Fruit fly (Drosophila melanogaster) whole organism, embryonic: ENCODE data around the gene Mfe2.

Experiments
- Aef1 ChIP-seq: fragments of 200-800 bp; sonication (Bioruptor generic); IDR thresholded peaks from 3 replicates; pipeline ENCODE4 v1.3.6; 2022; ENCODE audit warnings: missing biosample characterization, missing genetic modification characterization
- BEAF-32 ChIP-seq: fragments of 200-800 bp; sonication (Bioruptor generic); optimal IDR thresholded peaks from 3 replicates; lab custom pipeline; 2017; ENCODE audit warnings: missing biosample characterization, missing genetic modification characterization, mild to moderate bottlenecking, moderate library complexity, missing genetic modification reagents
- Bdp1 ChIP-seq: fragments of 200-800 bp; sonication (Bioruptor generic); optimal IDR thresholded peaks from 3 replicates; lab custom pipeline; 2016; ENCODE audit warnings: missing biosample characterization, missing genetic modification characterization
- Bgb ChIP-seq: fragments of 200-800 bp; sonication (Bioruptor generic); IDR thresholded peaks from 2 replicates; pipeline ENCODE4 v1.3.6; 2022; ENCODE audit warnings: missing biosample characterization, missing genetic modification characterization; ENCODE audit not compliant: partially characterized antibody
- CG12769 ChIP-seq: fragments of 200-800 bp; sonication (Bioruptor generic); optimal IDR thresholded peaks from 2 replicates; lab custom pipeline; 2019; ENCODE audit warnings: missing biosample characterization, mild to moderate bottlenecking, missing genetic modification characterization, moderate library complexity
- CG13287 ChIP-seq: fragments of 200-800 bp; sonication (Bioruptor generic); IDR thresholded peaks from 2 replicates; pipeline ENCODE4 v1.3.6; 2022; ENCODE audit warnings: missing biosample characterization, missing genetic modification characterization; ENCODE audit not compliant: partially characterized antibody
- CG17328 ChIP-seq: fragments of 200-800 bp; sonication (Bioruptor generic); IDR thresholded peaks from 2 replicates; pipeline ENCODE4 v1.3.6; 2022; ENCODE audit warnings: missing biosample characterization, missing genetic modification characterization
- CG18599 ChIP-seq: fragments of 200-800 bp; sonication (Bioruptor generic); optimal IDR thresholded peaks from 3 replicates; lab custom pipeline; 2017; ENCODE audit warnings: missing biosample characterization, missing genetic modification characterization, mild to moderate bottlenecking, moderate library complexity, missing genetic modification reagents
- CG18619 ChIP-seq: fragments of 200-800 bp; sonication (Bioruptor generic); optimal IDR thresholded peaks from 3 replicates; lab custom pipeline; 2017; ENCODE audit warnings: missing biosample characterization, mild to moderate bottlenecking, missing genetic modification characterization
- CG2116 ChIP-seq: fragments of 200-800 bp; sonication (Bioruptor generic); optimal IDR thresholded peaks from 3 replicates; lab custom pipeline; 2018; ENCODE audit warnings: missing biosample characterization, mild to moderate bottlenecking, missing genetic modification characterization
- CG42726 ChIP-seq: fragments of 200-800 bp; sonication (Bioruptor generic); IDR thresholded peaks from 2 replicates; pipeline ENCODE4 v1.3.6; 2022; ENCODE audit warnings: missing biosample characterization, missing genetic modification characterization; ENCODE audit not compliant: partially characterized antibody
- CG4617 ChIP-seq: fragments of 200-800 bp; sonication (Bioruptor generic); optimal IDR thresholded peaks from 3 replicates; lab custom pipeline; 2016; ENCODE audit warnings: missing biosample characterization, missing genetic modification characterization, borderline replicate concordance
- CG5245 ChIP-seq: fragments of 200-800 bp; sonication (Bioruptor generic); optimal IDR thresholded peaks from 3 replicates; lab custom pipeline; 2016; ENCODE audit warnings: missing biosample characterization, missing genetic modification characterization
- CG6765 ChIP-seq: fragments of 200-800 bp; sonication (Bioruptor generic); optimal IDR thresholded peaks from 3 replicates; lab custom pipeline; 2017; ENCODE audit warnings: missing biosample characterization, mild to moderate bottlenecking, missing genetic modification characterization
- CG7745 ChIP-seq: fragments of 200-800 bp; sonication (Bioruptor generic); optimal IDR thresholded peaks from 2 replicates; lab custom pipeline; 2018; ENCODE audit warnings: missing biosample characterization, mild to moderate bottlenecking, missing genetic modification characterization, moderate library complexity
- CG7928 ChIP-seq: fragments of 200-800 bp; sonication (Bioruptor generic); optimal IDR thresholded peaks from 2 replicates; lab custom pipeline; 2017; ENCODE audit warnings: missing biosample characterization, mild to moderate bottlenecking, missing genetic modification characterization
- CG9817 ChIP-seq: fragments of 200-800 bp; sonication (Bioruptor generic); optimal IDR thresholded peaks from 2 replicates; lab custom pipeline; 2018; ENCODE audit warnings: missing biosample characterization, mild to moderate bottlenecking, missing genetic modification characterization, moderate library complexity
- CTCF ChIP-seq: fragments of 200-800 bp; sonication (Bioruptor generic); optimal IDR thresholded peaks from 2 replicates; lab custom pipeline; 2017; ENCODE audit warnings: missing biosample characterization, mild to moderate bottlenecking, missing genetic modification characterization, moderate library complexity
- CoRest ChIP-seq: fragments of 200-800 bp; sonication (Bioruptor generic); optimal IDR thresholded peaks from 3 replicates; lab custom pipeline; 2018; ENCODE audit warnings: missing biosample characterization, mild to moderate bottlenecking, missing genetic modification characterization, moderate library complexity
- Dll ChIP-seq: fragments of 200-800 bp; sonication (Bioruptor generic); IDR thresholded peaks from 4 replicates; pipeline ENCODE4 v1.3.6; 2022; ENCODE audit warnings: missing biosample characterization, missing genetic modification characterization; ENCODE audit not compliant: partially characterized antibody
- Dp ChIP-seq: fragments of 200-800 bp; sonication (Bioruptor generic); optimal IDR thresholded peaks from 2 replicates; lab custom pipeline; 2018; ENCODE audit warnings: missing biosample characterization, mild to moderate bottlenecking, missing genetic modification characterization, moderate library complexity
- E2f2 ChIP-seq: fragments of 200-800 bp; sonication (Bioruptor generic); IDR thresholded peaks from 2 replicates; pipeline ENCODE4 v1.3.6; 2022; ENCODE audit warnings: missing biosample characterization, missing genetic modification characterization
- MBD-R2 ChIP-seq: fragments of 200-800 bp; sonication (Bioruptor generic); IDR thresholded peaks from 2 replicates; pipeline ENCODE4 v1.3.6; 2022; ENCODE audit warnings: missing biosample characterization, missing genetic modification characterization
- Med ChIP-seq: fragments of 200-800 bp; sonication (Bioruptor generic); peaks from one replicate; lab custom pipeline; 2016; ENCODE audit warnings: missing biosample characterization, missing genetic modification characterization, mild to moderate bottlenecking, inconsistent platforms, moderate library complexity
- Opbp ChIP-seq: fragments of 200-800 bp; sonication (Bioruptor generic); IDR thresholded peaks from 3 replicates; pipeline ENCODE4 v1.3.6; 2022; ENCODE audit warnings: missing biosample characterization, missing genetic modification characterization; ENCODE audit not compliant: partially characterized antibody
- Ravus ChIP-seq: fragments of 200-800 bp; sonication (Bioruptor generic); IDR thresholded peaks from 2 replicates; pipeline ENCODE4 v1.3.6; 2022; ENCODE audit warnings: missing biosample characterization, missing genetic modification characterization
- Sox100B ChIP-seq: fragments of 200-800 bp; sonication (Bioruptor generic); optimal IDR thresholded peaks from 3 replicates; lab custom pipeline; 2018; ENCODE audit warnings: missing biosample characterization, mild to moderate bottlenecking, missing genetic modification characterization
- YL-1 ChIP-seq: fragments of 200-800 bp; sonication (Bioruptor generic); optimal IDR thresholded peaks from 3 replicates; lab custom pipeline; 2017; ENCODE audit warnings: missing biosample characterization, mild to moderate bottlenecking, missing genetic modification characterization
- amos ChIP-seq: fragments of 200-800 bp; sonication (Bioruptor generic); IDR thresholded peaks from 2 replicates; pipeline ENCODE4 v1.3.6; 2022; ENCODE audit warnings: missing biosample characterization, missing genetic modification characterization; ENCODE audit not compliant: partially characterized antibody
- bbx ChIP-seq: fragments of 200-800 bp; sonication (Bioruptor generic); IDR thresholded peaks from 2 replicates; pipeline ENCODE4 v1.3.6; 2022; ENCODE audit warnings: missing biosample characterization, missing genetic modification characterization; ENCODE audit not compliant: partially characterized antibody
- fu2 ChIP-seq: fragments of 200-800 bp; sonication (Bioruptor generic); optimal IDR thresholded peaks from 2 replicates; lab custom pipeline; 2016; ENCODE audit warnings: missing biosample characterization, missing genetic modification characterization
- insv ChIP-seq, 2 experiments: fragments of 200-800 bp; sonication (Bioruptor generic); optimal IDR thresholded peaks; 3 replicates each; lab custom pipeline; 2016 to 2018; ENCODE audit warnings: missing biosample characterization in 2 of 2, missing genetic modification characterization in 2 of 2
- knrl ChIP-seq: fragments of 200-800 bp; sonication (Bioruptor generic); IDR thresholded peaks from 3 replicates; pipeline ENCODE4 v1.3.6; 2022; ENCODE audit warnings: missing biosample characterization, missing genetic modification characterization; ENCODE audit not compliant: partially characterized antibody
- mld ChIP-seq: fragments of 200-800 bp; sonication (Bioruptor generic); IDR thresholded peaks from 3 replicates; pipeline ENCODE4 v1.3.6; 2022; ENCODE audit warnings: missing biosample characterization, missing genetic modification characterization; ENCODE audit not compliant: partially characterized antibody
- pan ChIP-seq, 4 experiments: fragments of >200 bp in 3 of 4; fragments of 200-800 bp in 1 of 4; sonication (Bioruptor generic) in 1 of 4; optimal IDR thresholded peaks in 3 of 4; IDR thresholded peaks in 1 of 4; 2 replicates each; pipeline versions ENCODE4 v1.3.6 to Lab custom; 2017 to 2022; ENCODE audit warnings: missing biosample characterization in 2 of 4, missing genetic modification characterization in 2 of 4, mixed read lengths in 1 of 4
- pzg ChIP-seq: fragments of 200-800 bp; sonication (Bioruptor generic); optimal IDR thresholded peaks from 3 replicates; lab custom pipeline; 2018; ENCODE audit warnings: missing biosample characterization, mild to moderate bottlenecking, missing genetic modification characterization, moderate library complexity
- row ChIP-seq: fragments of 200-800 bp; sonication (Bioruptor generic); IDR thresholded peaks from 3 replicates; pipeline ENCODE4 v1.3.6; 2022; ENCODE audit warnings: missing biosample characterization, missing genetic modification characterization
- run ChIP-seq: fragments of 200-800 bp; sonication (Bioruptor generic); optimal IDR thresholded peaks from 3 replicates; lab custom pipeline; 2018; ENCODE audit warnings: missing biosample characterization, mild to moderate bottlenecking, missing genetic modification characterization
- scrt ChIP-seq: fragments of 200-800 bp; sonication (Bioruptor generic); optimal IDR thresholded peaks from 2 replicates; lab custom pipeline; 2018; ENCODE audit warnings: missing biosample characterization, mild to moderate bottlenecking, missing genetic modification characterization, moderate library complexity
- sd ChIP-seq: fragments of 200-800 bp; sonication (Bioruptor generic); optimal IDR thresholded peaks from 3 replicates; lab custom pipeline; 2018; ENCODE audit warnings: missing biosample characterization, mild to moderate bottlenecking, missing genetic modification characterization, moderate library complexity
- stwl ChIP-seq: fragments of 200-800 bp; sonication (Bioruptor generic); optimal IDR thresholded peaks from 3 replicates; lab custom pipeline; 2018; ENCODE audit warnings: missing biosample characterization, mild to moderate bottlenecking, missing genetic modification characterization, moderate library complexity
- sug ChIP-seq: fragments of 200-800 bp; optimal IDR thresholded peaks from 2 replicates; lab custom pipeline; 2019; ENCODE audit warnings: missing biosample characterization, mild to moderate bottlenecking, missing genetic modification characterization, moderate library complexity
- tna ChIP-seq: fragments of 200-800 bp; sonication (Bioruptor generic); IDR thresholded peaks from 2 replicates; pipeline ENCODE4 v1.3.6; 2022; ENCODE audit warnings: missing biosample characterization, missing genetic modification characterization; ENCODE audit not compliant: partially characterized antibody
- vvl ChIP-seq: fragments of 200-800 bp; sonication (Bioruptor generic); IDR thresholded peaks from 2 replicates; pipeline ENCODE4 v1.3.6; 2022; ENCODE audit warnings: missing biosample characterization, missing genetic modification characterization
- zen ChIP-seq: fragments of 200-800 bp; sonication (Bioruptor generic); optimal IDR thresholded peaks from 3 replicates; lab custom pipeline; 2018; ENCODE audit warnings: missing biosample characterization, mild to moderate bottlenecking, missing genetic modification characterization, moderate library complexity
- zen2 ChIP-seq: fragments of 200-800 bp; sonication (Bioruptor generic); IDR thresholded peaks from 3 replicates; pipeline ENCODE4 v1.3.6; 2022; ENCODE audit warnings: missing biosample characterization, missing genetic modification characterization; ENCODE audit not compliant: partially characterized antibody

The Mfe2 gene

dm6 chrX:16321037-16321436 lies 50.3 kb downstream of the Mfe2 start (continued):
- TF ChIP-seq fu2 (GFP tag; lab: Kevin White, UChicago) (no peak), CG18619 (GFP tag; lab: Kevin White, UChicago) (no peak), MBD-R2 (no peak), BEAF-32 (GFP tag; lab: Kevin White, UChicago) (peak; percentile 19), CG13287 (GFP tag; lab: Robert Waterston, UW) (peak; percentile 29; the same call in 1 of the 2 replicates), CG6765 (GFP tag; lab: Kevin White, UChicago) (no peak), run (tag; lab: Kevin White, UChicago) (peak; percentile 11)
- TF ChIP-seq, all 482 proteins: peak for 23

- TF ChIP-seq pan (optimal IDR thresholded peaks at IDR 0.05; lab: Kevin White, UChicago): no peak
- TF ChIP-seq pan (GFP tag; optimal IDR thresholded peaks at IDR 0.05 in 1 of 2, IDR thresholded peaks at IDR 0.05 in 1 of 2): no peak
- peak; percentile 23 for TF ChIP-seq zen (tag; lab: Kevin White, UChicago)
- peak; percentile 73; the same call in 2 of the 3 replicates for TF ChIP-seq zen2 (GFP tag; lab: Robert Waterston, UW)
- peak; percentile 28 for TF ChIP-seq CG4617 (GFP tag; lab: Kevin White, UChicago)
- no peak for TF ChIP-seq Sox100B (GFP tag; lab: Kevin White, UChicago)
- TF ChIP-seq CG2116: peak; percentile 96
- peak; percentile 90 for TF ChIP-seq Bgb (GFP tag; lab: Robert Waterston, UW)
- peak; percentile 10 for TF ChIP-seq CoRest
- TF ChIP-seq E2f2 (GFP tag; lab: Robert Waterston, UW): peak; percentile 66
- peak; percentile 76 for TF ChIP-seq knrl (GFP tag; lab: Robert Waterston, UW)
- TF ChIP-seq mld (GFP tag; lab: Robert Waterston, UW): peak; percentile 71; the same call in 2 of the 3 replicates
- TF ChIP-seq CG9817: no peak
- TF ChIP-seq CG7745 (tag; lab: Kevin White, UChicago): peak; percentile 100
- TF ChIP-seq Opbp (GFP tag; lab: Robert Waterston, UW): peak; percentile 89; the same call in 2 of the 3 replicates
- peak; percentile 70 for TF ChIP-seq stwl (tag; lab: Kevin White, UChicago)
- peak; percentile 47; the same call in 1 of the 2 replicates for TF ChIP-seq vvl (GFP tag; lab: Robert Waterston, UW)
- TF ChIP-seq CTCF (GFP tag; lab: Kevin White, UChicago): no peak
- TF ChIP-seq CG12769 (tag; lab: Kevin White, UChicago): peak; percentile 45
- TF ChIP-seq amos: peak; percentile 86
- peak; percentile 67 for TF ChIP-seq pzg (GFP tag; lab: Kevin White, UChicago)
- TF ChIP-seq CG42726 (GFP tag; lab: Robert Waterston, UW): peak; percentile 72; the same call in 1 of the 2 replicates
- peak; percentile 47; the same call in 1 of the 3 replicates for TF ChIP-seq row (GFP tag; lab: Robert Waterston, UW)
- TF ChIP-seq MBD-R2: peak; percentile 84
- TF ChIP-seq Ravus (GFP tag; lab: Robert Waterston, UW): no peak
- no peak for TF ChIP-seq scrt
- peak; percentile 28 for TF ChIP-seq Med
- TF ChIP-seq YL-1 (GFP tag; lab: Kevin White, UChicago): peak; percentile 19
- TF ChIP-seq insv (GFP tag; optimal IDR thresholded peaks at IDR 0.05; lab: Kevin White, UChicago): peak; percentile 86 to 97
- TF ChIP-seq bbx (GFP tag; lab: Robert Waterston, UW): peak; percentile 90
- no peak for TF ChIP-seq CG7928 (GFP tag; lab: Kevin White, UChicago)
- no peak for TF ChIP-seq CG18599 (GFP tag; lab: Kevin White, UChicago)
- peak; percentile 77 for TF ChIP-seq Dll (GFP tag; lab: Robert Waterston, UW)
- peak; percentile 31; the same call in 1 of the 2 replicates for TF ChIP-seq CG17328
- peak; percentile 62 for TF ChIP-seq Dp
- TF ChIP-seq Aef1 (GFP tag; lab: Robert Waterston, UW): no peak
- no peak for TF ChIP-seq sd (tag; lab: Kevin White, UChicago)
- TF ChIP-seq tna (GFP tag; lab: Robert Waterston, UW): peak; percentile 60; the same call in 1 of the 2 replicates
- TF ChIP-seq CG5245 (GFP tag; lab: Kevin White, UChicago): no peak
- no peak for TF ChIP-seq Bdp1 (GFP tag; lab: Kevin White, UChicago)
- peak; percentile 7 for TF ChIP-seq sug (tag; lab: Kevin White, UChicago)
Measured at dm6 chrX:16323063-16323462, 52.3 kb downstream of the Mfe2 start, which contains the start of the genes CG9917 and CG32579. Gene CG9917 (minus strand): TSS chrX:16323231. Gene CG32579 (plus strand): TSS chrX:16323286.
